Worm (Caenorhabditis elegans): ENCODE data around the gene F52H2.5.
A peak's percentile ranks its signal among the peaks of the same experiment; 100 is the strongest.

F52H2.5 gene

ce11 chrX:2559979-2560378 is at the start of gene F52H2.5:
Gene F52H2.5, minus strand, starts transcription at chrX:2560079.
- TF ChIP-seq nhr-11 (tag; optimal IDR thresholded peaks at IDR 0.05) = no peak
- TF ChIP-seq pros-1 (tag; optimal IDR thresholded peaks at IDR 0.05) = no peak
- TF ChIP-seq hlh-13 (GFP tag; optimal IDR thresholded peaks at IDR 0.05) = no peak

DNA sequence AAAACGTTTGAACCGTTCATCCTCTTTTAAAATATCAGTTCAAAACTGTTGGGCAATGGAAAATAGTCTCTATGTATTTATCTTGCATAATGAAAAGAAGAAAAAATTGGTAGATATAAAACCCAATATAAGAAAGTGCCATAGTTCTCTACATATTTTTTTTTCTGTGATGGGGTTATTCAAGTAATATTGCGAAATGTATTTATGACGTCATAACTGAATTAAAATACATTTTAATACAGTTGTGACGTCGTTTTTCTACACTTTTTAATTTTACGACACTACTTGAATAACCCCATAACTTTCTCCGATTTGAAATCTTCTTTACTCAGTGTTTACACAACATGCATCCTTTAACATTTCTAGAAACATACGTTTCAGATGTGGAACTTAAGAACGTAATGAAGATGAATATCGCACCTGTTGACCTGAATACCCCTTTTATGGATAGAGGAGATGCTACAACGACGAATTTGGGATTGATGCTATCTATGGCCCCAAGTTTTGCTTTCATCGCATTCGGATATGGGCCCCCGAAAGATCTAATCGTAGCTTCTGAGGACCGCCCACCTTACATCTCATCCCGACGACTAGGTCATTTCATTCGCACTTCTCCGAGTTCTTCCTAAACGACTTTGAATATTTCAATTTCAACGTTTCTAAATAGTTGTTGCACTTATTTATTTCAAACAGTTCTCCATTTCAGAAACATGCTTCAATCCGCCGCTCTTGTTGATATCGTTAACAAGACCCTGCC is 47.8 kb upstream of the F52H2.5 start, which contains the start of gene T03G6.1:
TSS of gene T03G6.1 (plus strand) at position 707 of the 757 bp plus-strand sequence.
- TF ChIP-seq fkh-10 (GFP tag; optimal IDR thresholded peaks at IDR 0.05) = no peak
- TF ChIP-seq npax-4 (tag; optimal IDR thresholded peaks at IDR 0.05) = no peak
- TF ChIP-seq pat-9 (tag; optimal IDR thresholded peaks at IDR 0.05) = no peak
- TF ChIP-seq ceh-31 (tag; optimal IDR thresholded peaks at IDR 0.05) = no peak
- TF ChIP-seq sox-4 (tag; optimal IDR thresholded peaks at IDR 0.05) = no peak
- TF ChIP-seq elt-2 (tag; optimal IDR thresholded peaks at IDR 0.05) = no peak
- TF ChIP-seq lim-6 (tag; optimal IDR thresholded peaks at IDR 0.05) = no peak
- no peak for TF ChIP-seq dmd-4 (tag; optimal IDR thresholded peaks at IDR 0.05; ENCODE audit: borderline replicate concordance)
- TF ChIP-seq unc-55 (GFP tag; optimal IDR thresholded peaks at IDR 0.05) = no peak
- TF ChIP-seq pha-4 (tag; optimal IDR thresholded peaks at IDR 0.05) = no peak
- TF ChIP-seq nhr-11 (tag; optimal IDR thresholded peaks at IDR 0.05) = no peak
- TF ChIP-seq odd-2 (tag; optimal IDR thresholded peaks at IDR 0.05) = no peak
- TF ChIP-seq fkh-6 (tag; optimal IDR thresholded peaks at IDR 0.05) = no peak
- no peak for TF ChIP-seq pax-1 (tag; optimal IDR thresholded peaks at IDR 0.05)
- no peak for TF ChIP-seq Y22D7AL.16 (tag; optimal IDR thresholded peaks at IDR 0.05)
- TF ChIP-seq hlh-13 (GFP tag; optimal IDR thresholded peaks at IDR 0.05) = no peak
- TF ChIP-seq hlh-30 (tag; optimal IDR thresholded peaks at IDR 0.05; ENCODE audit: insufficient read depth) = no peak
- TF ChIP-seq ceh-45 (GFP tag; IDR thresholded peaks at IDR 0.05) = no peak

ce11 chrX:2604358-2605016 is 44.6 kb upstream of the F52H2.5 start:
- TF ChIP-seq npax-4 (tag; optimal IDR thresholded peaks at IDR 0.05) = no peak
- TF ChIP-seq elt-4 (tag; optimal IDR thresholded peaks at IDR 0.05) = no peak
- TF ChIP-seq F13H6.1 (tag; optimal IDR thresholded peaks at IDR 0.05) = no peak
- no peak for TF ChIP-seq hlh-15 (tag; optimal IDR thresholded peaks at IDR 0.05)
- no peak for TF ChIP-seq lim-6 (tag; optimal IDR thresholded peaks at IDR 0.05)
- TF ChIP-seq K02D7.2 (tag; optimal IDR thresholded peaks at IDR 0.05) = no peak
- TF ChIP-seq ceh-2 (tag; optimal IDR thresholded peaks at IDR 0.05) = no peak
- TF ChIP-seq nfya-1 (tag; optimal IDR thresholded peaks at IDR 0.05) = no peak
- no peak for TF ChIP-seq hlh-6 (tag; optimal IDR thresholded peaks at IDR 0.05)
- TF ChIP-seq nhr-232 (tag; optimal IDR thresholded peaks at IDR 0.05) = no peak
- no peak for TF ChIP-seq ztf-16 (tag; optimal IDR thresholded peaks at IDR 0.05)
- no peak for TF ChIP-seq ceh-18 (tag; optimal IDR thresholded peaks at IDR 0.05)
- no peak for TF ChIP-seq odd-2 (tag; optimal IDR thresholded peaks at IDR 0.05)
- no peak for TF ChIP-seq ceh-24 (tag; optimal IDR thresholded peaks at IDR 0.05)
- no peak for TF ChIP-seq lin-11 (tag; optimal IDR thresholded peaks at IDR 0.05)
- no peak for TF ChIP-seq unc-86 (tag; optimal IDR thresholded peaks at IDR 0.05)

DNA sequence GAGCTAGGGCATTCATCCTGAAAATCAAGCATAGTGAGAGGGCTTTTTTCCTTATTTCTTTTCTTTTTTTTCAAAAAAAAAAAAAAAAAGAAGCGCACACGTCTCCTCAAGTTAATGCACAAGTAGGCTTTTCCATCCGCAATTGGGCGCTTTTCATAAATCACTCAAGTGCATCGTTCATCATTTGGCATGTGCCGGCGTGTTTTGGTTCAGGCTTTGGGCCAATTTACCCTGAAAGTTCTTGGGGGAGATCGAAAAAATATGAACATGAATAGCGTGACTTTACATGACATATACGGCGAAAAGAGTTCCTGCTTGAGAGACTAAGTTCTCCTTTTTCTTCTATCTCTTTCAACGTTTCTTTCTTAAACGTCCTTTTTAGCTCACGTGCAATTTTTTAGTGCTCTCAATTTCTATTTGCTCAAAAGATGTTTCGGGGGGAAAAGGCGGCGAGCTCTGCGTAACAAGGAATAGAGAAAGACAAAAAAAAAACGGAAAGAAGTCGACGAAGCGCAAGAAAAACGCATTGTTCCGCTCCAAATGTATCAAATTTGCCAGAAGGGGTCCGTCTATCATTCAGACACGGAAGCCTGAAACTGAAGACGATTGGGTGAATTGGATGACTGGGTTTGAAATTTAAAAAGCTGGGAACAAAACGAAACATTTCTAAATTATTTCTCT is 41.3 kb upstream of the F52H2.5 start:
- no peak for TF ChIP-seq odd-2 (tag; optimal IDR thresholded peaks at IDR 0.05)
- TF ChIP-seq unc-42 (tag; optimal IDR thresholded peaks at IDR 0.05) = peak; percentile 23
